Fruit fly (Drosophila melanogaster) whole organism, pupa: ENCODE results near the gene cher.

ENCODE experiments used
- CG10348 ChIP-seq: fragments of 200-800 bp; sonication (Bioruptor generic); IDR thresholded peaks from 2 replicates; pipeline ENCODE4 v1.3.6; 2022; ENCODE audit warnings: missing biosample characterization, missing genetic modification characterization
- CG15710 ChIP-seq: fragments of 200-800 bp; sonication (Bioruptor generic); optimal IDR thresholded peaks from 2 replicates; lab custom pipeline; 2018; ENCODE audit warnings: missing biosample characterization, mild to moderate bottlenecking, missing genetic modification characterization, moderate library complexity
- CG8159 ChIP-seq: fragments of 200-800 bp; sonication (Bioruptor generic); optimal IDR thresholded peaks from 3 replicates; lab custom pipeline; 2018; ENCODE audit warnings: missing biosample characterization, mild to moderate bottlenecking, missing genetic modification characterization, moderate library complexity
- CG9948 ChIP-seq: fragments of 200-800 bp; sonication (Bioruptor generic); optimal IDR thresholded peaks from 2 replicates; lab custom pipeline; 2018; ENCODE audit warnings: missing biosample characterization, mild to moderate bottlenecking, missing genetic modification characterization, moderate library complexity
- fd96Ca ChIP-seq: fragments of 200-800 bp; sonication (Bioruptor generic); IDR thresholded peaks from 3 replicates; pipeline ENCODE4 v1.3.6; 2022; ENCODE audit warnings: missing biosample characterization, missing genetic modification characterization
- gl ChIP-seq: fragments of 200-800 bp; sonication (Bioruptor generic); optimal IDR thresholded peaks from 2 replicates; lab custom pipeline; 2018; ENCODE audit warnings: missing biosample characterization, mild to moderate bottlenecking, missing genetic modification characterization

DNA sequence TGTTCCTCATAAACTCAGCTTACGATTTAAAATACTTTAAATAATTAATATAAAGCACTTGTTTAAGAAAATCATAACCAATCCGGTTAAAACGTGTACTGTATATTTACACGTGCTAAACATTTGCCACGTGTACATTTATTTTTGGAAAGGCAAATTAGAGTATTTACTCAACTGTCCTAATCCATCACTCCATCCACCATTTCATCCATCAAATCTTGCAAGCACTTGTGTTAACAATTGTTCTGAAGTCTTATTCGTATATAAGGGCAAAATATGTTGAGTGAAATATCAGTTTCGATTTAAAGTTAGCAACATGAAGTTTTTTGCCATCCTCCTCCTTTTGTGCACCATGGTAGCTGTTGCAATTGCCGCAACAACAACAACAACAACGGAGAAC, 3.9 kb downstream of the cher start, which contains the start of gene CG42779:
- TF ChIP-seq CG8159 (tag; lab: Kevin White, UChicago) (no peak), CG10348 (GFP tag; lab: Robert Waterston, UW) (no peak), fd96Ca (GFP tag; lab: Robert Waterston, UW) (no peak), CG15710 (no peak), CG9948 (tag; lab: Kevin White, UChicago) (no peak), gl (no peak)
